Worm (Caenorhabditis elegans) whole organism, L4 larva: ENCODE measurements around the gene srh-148.

Experiments
- egl-27 ChIP-seq: sonication (generic microtip); optimal IDR thresholded peaks from 3 replicates; lab custom pipeline; 2017; ENCODE audit warnings: missing biosample characterization, missing genetic modification reagents, missing genetic modification characterization
- lim-7 ChIP-seq: fragments of 200-800 bp; sonication (Bioruptor generic); IDR thresholded peaks from 2 replicates; pipeline ENCODE4 v1.3.6; 2022; ENCODE audit warnings: missing genetic modification characterization, missing compliant biosample characterization
- lin-15B ChIP-seq: fragments of 150-350 bp; sonication (generic microtip); optimal IDR thresholded peaks from 3 replicates; lab custom pipeline; 2014; ENCODE audit warnings: missing biosample characterization, missing genetic modification characterization
- lsy-2 ChIP-seq, 2 experiments: fragments of 150-350 bp in 1 of 2; sonication (generic microtip) in 1 of 2; optimal IDR thresholded peaks; 2 replicates each; lab custom pipeline; 2014 to 2017; ENCODE audit warnings: missing biosample characterization in 2 of 2, missing genetic modification characterization in 2 of 2
- nhr-11 ChIP-seq: fragments of 150-350 bp; optimal IDR thresholded peaks from 2 replicates; lab custom pipeline; 2014; ENCODE audit warnings: missing biosample characterization, missing genetic modification characterization
- zag-1 ChIP-seq: fragments of 150-350 bp; optimal IDR thresholded peaks from 2 replicates; lab custom pipeline; 2014; ENCODE audit warnings: missing biosample characterization, missing genetic modification characterization
- ztf-11 ChIP-seq: fragments of 150-350 bp; optimal IDR thresholded peaks from 2 replicates; lab custom pipeline; 2014; ENCODE audit warnings: missing biosample characterization, missing genetic modification characterization

- TF ChIP-seq egl-27 (tag; lab: Kevin White, UChicago) = no peak
- no peak for TF ChIP-seq lsy-2 (tag; optimal IDR thresholded peaks at IDR 0.05; lab: Kevin White, UChicago)
- no peak for TF ChIP-seq lin-15B (tag; lab: Kevin White, UChicago)
- TF ChIP-seq zag-1 (tag; lab: Kevin White, UChicago) = no peak
- no peak for TF ChIP-seq ztf-11
- no peak for TF ChIP-seq nhr-11 (tag; lab: Kevin White, UChicago)
- no peak for TF ChIP-seq lim-7 (GFP tag; lab: Robert Waterston, UW)
These were observed 34.5 kb upstream of the srh-148 start, which contains the start of gene T06C12.11 for ce11 chrV:15892696-15893095.
